Worm (Caenorhabditis elegans) whole organism, late embryonic: Measurements from ENCODE around the gene atgp-2.

Experiments used
- K02D7.2 ChIP-seq: sonication (generic microtip); optimal IDR thresholded peaks from 2 replicates; lab custom pipeline; 2017; ENCODE audit warnings: mild to moderate bottlenecking, missing genetic modification characterization, missing compliant biosample characterization
- ama-1 ChIP-seq: fragments of 150-350 bp; optimal IDR thresholded peaks from 2 replicates; lab custom pipeline; 2014
- ceh-14 ChIP-seq: sonication (generic microtip); optimal IDR thresholded peaks from 2 replicates; lab custom pipeline; 2016; ENCODE audit warnings: missing genotype, missing genetic modification characterization, missing compliant biosample characterization
- ceh-18 ChIP-seq: sonication (generic microtip); optimal IDR thresholded peaks from 2 replicates; lab custom pipeline; 2016; ENCODE audit warnings: missing genetic modification characterization, missing compliant biosample characterization
- ceh-22 ChIP-seq: sonication (generic microtip); optimal IDR thresholded peaks from 2 replicates; lab custom pipeline; 2017; ENCODE audit warnings: missing biosample characterization, missing genetic modification characterization
- elt-2 ChIP-seq: sonication (generic microtip); optimal IDR thresholded peaks from 2 replicates; lab custom pipeline; 2016; ENCODE audit warnings: missing genetic modification reagents, missing genetic modification characterization, missing compliant biosample characterization
- eyg-1 ChIP-seq: sonication (generic microtip); optimal IDR thresholded peaks from 2 replicates; lab custom pipeline; 2016; ENCODE audit warnings: missing genotype, missing genetic modification characterization, missing compliant biosample characterization
- hlh-30 ChIP-seq: sonication (generic microtip); optimal IDR thresholded peaks from 2 replicates; lab custom pipeline; 2017; ENCODE audit warnings: antibody characterized with exemption, missing genetic modification characterization, missing compliant biosample characterization; ENCODE audit not compliant: insufficient read depth
- lin-11 ChIP-seq: fragments of 200-800 bp; sonication (Bioruptor generic); optimal IDR thresholded peaks from 2 replicates; lab custom pipeline; 2018; ENCODE audit warnings: mild to moderate bottlenecking, missing genetic modification characterization, missing compliant biosample characterization
- madf-2 ChIP-seq: sonication (generic microtip); optimal IDR thresholded peaks from 2 replicates; lab custom pipeline; 2017; ENCODE audit warnings: missing genetic modification characterization, missing compliant biosample characterization
- nfya-1 ChIP-seq: sonication (generic microtip); optimal IDR thresholded peaks from 2 replicates; lab custom pipeline; 2017; ENCODE audit warnings: missing genetic modification characterization, mild to moderate bottlenecking, missing compliant biosample characterization, antibody characterized with exemption, moderate library complexity
- nhr-11 ChIP-seq: fragments of 150-350 bp; optimal IDR thresholded peaks from 2 replicates; lab custom pipeline; 2014; ENCODE audit warnings: missing biosample characterization, missing genetic modification characterization
- pha-4 ChIP-seq: fragments of 150-350 bp; optimal IDR thresholded peaks from 2 replicates; lab custom pipeline; 2018; ENCODE audit warnings: missing biosample characterization, missing genetic modification reagents, missing genetic modification characterization
- pqm-1 ChIP-seq: sonication (generic microtip); optimal IDR thresholded peaks from 2 replicates; lab custom pipeline; 2016; ENCODE audit warnings: missing genetic modification characterization, missing compliant biosample characterization

ce11 chrII:14592629-14593028 lies 51.3 kb downstream of the atgp-2 start:
- TF ChIP-seq ceh-22 (tag; lab: Kevin White, UChicago) (no peak), ceh-18 (tag; lab: Kevin White, UChicago) (no peak), hlh-30 (tag; lab: Kevin White, UChicago) (no peak), ama-1 (lab: Kevin White, UChicago) (no peak), lin-11 (tag; lab: Kevin White, UChicago) (no peak), pqm-1 (no peak), elt-2 (no peak), nhr-11 (tag; lab: Kevin White, UChicago) (no peak), nfya-1 (no peak), K02D7.2 (tag; lab: Kevin White, UChicago) (no peak), ceh-14 (tag; lab: Kevin White, UChicago) (no peak), pha-4 (no peak), eyg-1 (tag; lab: Kevin White, UChicago) (no peak), madf-2 (tag; lab: Kevin White, UChicago) (no peak)
